Fruit fly (Drosophila melanogaster) whole organism, embryonic: ENCODE results near the gene CG31098.
A peak's percentile ranks its signal among the peaks of the same experiment; 100 is the strongest.

Source experiments
- Aef1 ChIP-seq: fragments of 200-800 bp; sonication (Bioruptor generic); IDR thresholded peaks from 3 replicates; pipeline ENCODE4 v1.3.6; 2022; ENCODE audit warnings: missing biosample characterization, missing genetic modification characterization
- C15 ChIP-seq: fragments of 200-800 bp; sonication (Bioruptor generic); IDR thresholded peaks from 3 replicates; pipeline ENCODE4 v1.3.6; 2022; ENCODE audit warnings: missing biosample characterization, missing genetic modification characterization
- CG10431 ChIP-seq: fragments of 200-800 bp; sonication (Bioruptor generic); optimal IDR thresholded peaks from 3 replicates; lab custom pipeline; 2018; ENCODE audit warnings: missing biosample characterization, mild to moderate bottlenecking, missing genetic modification characterization
- CG12769 ChIP-seq: fragments of 200-800 bp; sonication (Bioruptor generic); optimal IDR thresholded peaks from 2 replicates; lab custom pipeline; 2019; ENCODE audit warnings: missing biosample characterization, mild to moderate bottlenecking, missing genetic modification characterization, moderate library complexity
- CG13287 ChIP-seq: fragments of 200-800 bp; sonication (Bioruptor generic); IDR thresholded peaks from 2 replicates; pipeline ENCODE4 v1.3.6; 2022; ENCODE audit warnings: missing biosample characterization, missing genetic modification characterization; ENCODE audit not compliant: partially characterized antibody
- CG13296 ChIP-seq: fragments of 200-800 bp; sonication (Bioruptor generic); optimal IDR thresholded peaks from 3 replicates; lab custom pipeline; 2018; ENCODE audit warnings: missing biosample characterization, mild to moderate bottlenecking, missing genetic modification characterization
- CG18262 ChIP-seq: fragments of 200-800 bp; optimal IDR thresholded peaks from 3 replicates; lab custom pipeline; 2019; ENCODE audit warnings: missing biosample characterization, mild to moderate bottlenecking, missing genetic modification characterization, moderate library complexity
- CG3163 ChIP-seq: fragments of 200-800 bp; sonication (Bioruptor generic); optimal IDR thresholded peaks from 3 replicates; lab custom pipeline; 2016; ENCODE audit warnings: missing biosample characterization, missing genetic modification characterization
- CG34376 ChIP-seq: fragments of 200-800 bp; sonication (Bioruptor generic); optimal IDR thresholded peaks from 2 replicates; lab custom pipeline; 2018; ENCODE audit warnings: missing biosample characterization, mild to moderate bottlenecking, missing genetic modification characterization
- CG7839 ChIP-seq: fragments of 200-800 bp; sonication (Bioruptor generic); optimal IDR thresholded peaks from 3 replicates; lab custom pipeline; 2018; ENCODE audit warnings: missing biosample characterization, mild to moderate bottlenecking, missing genetic modification characterization, moderate library complexity
- CG7987 ChIP-seq: fragments of 200-800 bp; sonication (Bioruptor generic); optimal IDR thresholded peaks from 2 replicates; lab custom pipeline; 2018; ENCODE audit warnings: missing biosample characterization, mild to moderate bottlenecking, missing genetic modification characterization, moderate library complexity
- CG8290 ChIP-seq, 3 experiments: fragments of 200-800 bp; sonication (Bioruptor generic); optimal IDR thresholded peaks; 2 replicates each; lab custom pipeline; 2016 to 2019; ENCODE audit warnings: missing biosample characterization in 3 of 3, missing genetic modification characterization in 3 of 3, mild to moderate bottlenecking in 2 of 3, moderate library complexity in 1 of 3
- Deaf1 ChIP-seq: fragments of 200-800 bp; optimal IDR thresholded peaks from 3 replicates; lab custom pipeline; 2019; ENCODE audit warnings: missing biosample characterization, mild to moderate bottlenecking, missing genetic modification characterization, moderate library complexity
- Gsc ChIP-seq: fragments of 200-800 bp; sonication (Bioruptor generic); IDR thresholded peaks from 2 replicates; pipeline ENCODE4 v1.3.6; 2022; ENCODE audit warnings: missing biosample characterization, missing genetic modification characterization
- Gug ChIP-seq: fragments of 200-800 bp; sonication (Bioruptor generic); IDR thresholded peaks from 4 replicates; pipeline ENCODE4 v1.3.6; 2022; ENCODE audit warnings: missing biosample characterization, missing genetic modification characterization
- Hmx ChIP-seq: fragments of 200-800 bp; sonication (Bioruptor generic); optimal IDR thresholded peaks from 2 replicates; lab custom pipeline; 2016; ENCODE audit warnings: missing biosample characterization, missing genetic modification characterization
- Hr78 ChIP-seq, 2 experiments: fragments of 200-800 bp in 1 of 2; fragments of >200 bp in 1 of 2; sonication (Bioruptor generic) in 1 of 2; optimal IDR thresholded peaks; 2 replicates each; lab custom pipeline; 2017 to 2019; ENCODE audit warnings: missing biosample characterization in 2 of 2, missing genetic modification characterization in 2 of 2, mild to moderate bottlenecking in 1 of 2, moderate library complexity in 1 of 2
- Med ChIP-seq: fragments of 200-800 bp; sonication (Bioruptor generic); peaks from one replicate; lab custom pipeline; 2016; ENCODE audit warnings: missing biosample characterization, missing genetic modification characterization, mild to moderate bottlenecking, inconsistent platforms, moderate library complexity
- PHDP ChIP-seq: fragments of 200-800 bp; sonication (Bioruptor generic); optimal IDR thresholded peaks from 3 replicates; lab custom pipeline; 2018; ENCODE audit warnings: missing biosample characterization, mild to moderate bottlenecking, missing genetic modification characterization, moderate library complexity
- Poxn ChIP-seq: fragments of 200-800 bp; sonication (Bioruptor generic); IDR thresholded peaks from 2 replicates; pipeline ENCODE4 v1.3.6; 2022; ENCODE audit warnings: missing biosample characterization, missing genetic modification characterization
- Six4 ChIP-seq: fragments of 200-800 bp; sonication (Bioruptor generic); optimal IDR thresholded peaks from 2 replicates; lab custom pipeline; 2016; ENCODE audit warnings: missing biosample characterization, missing genetic modification characterization
- TFAM ChIP-seq: fragments of 200-800 bp; sonication (Bioruptor generic); optimal IDR thresholded peaks from 2 replicates; lab custom pipeline; 2017; ENCODE audit warnings: missing biosample characterization, missing genetic modification characterization, inconsistent platforms
- Trl ChIP-seq, 3 experiments: fragments of >200 bp in 2 of 3; fragments of 200-800 bp in 1 of 3; sonication (Bioruptor generic) in 1 of 3; optimal IDR thresholded peaks; 2 replicates in 1 of 3; 3 replicates in 2 of 3; lab custom pipeline; 2016 to 2017; ENCODE audit warnings: missing biosample characterization in 1 of 3, missing genetic modification characterization in 1 of 3
- cas ChIP-seq: fragments of 200-800 bp; sonication (Bioruptor generic); IDR thresholded peaks from 2 replicates; pipeline ENCODE4 v1.3.6; 2022; ENCODE audit warnings: missing biosample characterization, missing genetic modification characterization
- chinmo ChIP-seq: fragments of 200-800 bp; sonication (Bioruptor generic); IDR thresholded peaks from 4 replicates; pipeline ENCODE4 v1.3.6; 2022; ENCODE audit warnings: missing biosample characterization, missing genetic modification characterization; ENCODE audit not compliant: partially characterized antibody
- exex ChIP-seq: fragments of 200-800 bp; sonication (Bioruptor generic); optimal IDR thresholded peaks from 4 replicates; lab custom pipeline; 2018; ENCODE audit warnings: missing biosample characterization, mild to moderate bottlenecking, missing genetic modification characterization, moderate library complexity
- grn ChIP-seq: fragments of 200-800 bp; sonication (Bioruptor generic); optimal IDR thresholded peaks from 3 replicates; lab custom pipeline; 2017; ENCODE audit warnings: missing biosample characterization, missing genetic modification characterization
- hkb ChIP-seq, 2 experiments: fragments of 200-800 bp in 1 of 2; fragments of >200 bp in 1 of 2; sonication (Bioruptor generic) in 1 of 2; IDR thresholded peaks in 1 of 2; optimal IDR thresholded peaks in 1 of 2; 2 replicates each; pipeline versions ENCODE4 v1.3.6 to Lab custom; 2017 to 2022; ENCODE audit warnings: missing biosample characterization in 1 of 2, missing genetic modification characterization in 1 of 2
- ken ChIP-seq: fragments of 200-800 bp; sonication (Bioruptor generic); IDR thresholded peaks from 3 replicates; pipeline ENCODE4 v1.3.6; 2022; ENCODE audit warnings: missing biosample characterization, missing genetic modification characterization
- lab ChIP-seq: fragments of 200-800 bp; sonication (Bioruptor generic); optimal IDR thresholded peaks from 3 replicates; lab custom pipeline; 2017; ENCODE audit warnings: missing biosample characterization, missing genetic modification characterization, mild to moderate bottlenecking, moderate library complexity, missing genetic modification reagents
- lola ChIP-seq, 3 experiments: fragments of >200 bp in 2 of 3; fragments of 200-800 bp in 1 of 3; sonication (Bioruptor generic) in 1 of 3; optimal IDR thresholded peaks; 2 replicates each; lab custom pipeline; 2017 to 2019; ENCODE audit warnings: missing biosample characterization in 3 of 3, missing genetic modification characterization in 3 of 3, mild to moderate bottlenecking in 1 of 3, moderate library complexity in 1 of 3
- pfk ChIP-seq: fragments of 200-800 bp; sonication (Bioruptor generic); optimal IDR thresholded peaks from 2 replicates; lab custom pipeline; 2018; ENCODE audit warnings: missing biosample characterization, mild to moderate bottlenecking, missing genetic modification characterization, moderate library complexity
- pros ChIP-seq: fragments of 200-800 bp; sonication (Bioruptor generic); optimal IDR thresholded peaks from 3 replicates; lab custom pipeline; 2019; ENCODE audit warnings: missing biosample characterization, mild to moderate bottlenecking, missing genetic modification characterization, moderate library complexity
- pzg ChIP-seq: fragments of 200-800 bp; sonication (Bioruptor generic); optimal IDR thresholded peaks from 3 replicates; lab custom pipeline; 2018; ENCODE audit warnings: missing biosample characterization, mild to moderate bottlenecking, missing genetic modification characterization, moderate library complexity
- sd ChIP-seq: fragments of 200-800 bp; sonication (Bioruptor generic); optimal IDR thresholded peaks from 3 replicates; lab custom pipeline; 2018; ENCODE audit warnings: missing biosample characterization, mild to moderate bottlenecking, missing genetic modification characterization, moderate library complexity
- sens ChIP-seq: fragments of 200-800 bp; sonication (Bioruptor generic); peaks from one replicate; lab custom pipeline; 2016; ENCODE audit warnings: missing biosample characterization, missing genetic modification characterization
- sug ChIP-seq: fragments of 200-800 bp; optimal IDR thresholded peaks from 2 replicates; lab custom pipeline; 2019; ENCODE audit warnings: missing biosample characterization, mild to moderate bottlenecking, missing genetic modification characterization, moderate library complexity
- unc-4 ChIP-seq: fragments of 200-800 bp; sonication (Bioruptor generic); IDR thresholded peaks from 2 replicates; pipeline ENCODE4 v1.3.6; 2022; ENCODE audit warnings: missing biosample characterization, missing genetic modification characterization; ENCODE audit not compliant: partially characterized antibody
- wdn ChIP-seq: fragments of 200-800 bp; sonication (Bioruptor generic); IDR thresholded peaks from 2 replicates; pipeline ENCODE4 v1.3.6; 2022; ENCODE audit warnings: missing biosample characterization, missing genetic modification characterization
- wor ChIP-seq: fragments of 200-800 bp; sonication (Bioruptor generic); IDR thresholded peaks from 2 replicates; pipeline ENCODE4 v1.3.6; 2022; ENCODE audit warnings: missing biosample characterization, missing genetic modification characterization

Gene CG31098

DNA sequence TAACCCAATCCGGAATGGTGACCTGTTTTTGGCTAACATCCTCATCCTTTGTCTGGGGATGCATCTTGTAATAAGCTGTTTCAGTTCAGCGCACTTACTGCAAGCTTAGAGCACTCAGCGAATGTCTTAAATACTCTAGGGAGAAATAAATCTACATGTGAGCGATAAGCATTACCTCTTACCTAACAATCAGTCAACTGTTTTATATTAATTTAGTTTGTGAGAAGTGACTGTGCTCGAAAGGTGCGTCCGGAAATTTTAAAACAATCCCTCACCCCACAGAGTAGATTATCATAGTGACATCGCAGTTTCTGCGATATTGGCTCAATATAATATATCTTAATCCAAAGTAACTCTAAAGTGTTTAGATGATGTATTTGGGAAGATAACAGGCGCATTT lies 25.2 kb upstream of the CG31098 start, which contains the start of gene CG10553:
TSS of gene CG10553 (minus strand) at position 101 of the 400 bp plus-strand sequence.
- no peak for TF ChIP-seq TFAM (GFP tag; lab: Kevin White, UChicago)
- TF ChIP-seq Poxn = no peak
- no peak for TF ChIP-seq Gsc (GFP tag; lab: Robert Waterston, UW)
- TF ChIP-seq pzg (GFP tag; lab: Kevin White, UChicago) = no peak
- TF ChIP-seq CG13287 (GFP tag; lab: Robert Waterston, UW) = no peak
- no peak for TF ChIP-seq pros (GFP tag; lab: Kevin White, UChicago)
- TF ChIP-seq Aef1 = no peak
- no peak for TF ChIP-seq lola (GFP tag; optimal IDR thresholded peaks at IDR 0.05; lab: Kevin White, UChicago)
- TF ChIP-seq CG10431 (GFP tag; lab: Kevin White, UChicago) = no peak
- no peak for TF ChIP-seq pfk (GFP tag; lab: Kevin White, UChicago)
- TF ChIP-seq ken (GFP tag; lab: Robert Waterston, UW) = no peak
- no peak for TF ChIP-seq CG13296 (GFP tag; lab: Kevin White, UChicago)

DNA sequence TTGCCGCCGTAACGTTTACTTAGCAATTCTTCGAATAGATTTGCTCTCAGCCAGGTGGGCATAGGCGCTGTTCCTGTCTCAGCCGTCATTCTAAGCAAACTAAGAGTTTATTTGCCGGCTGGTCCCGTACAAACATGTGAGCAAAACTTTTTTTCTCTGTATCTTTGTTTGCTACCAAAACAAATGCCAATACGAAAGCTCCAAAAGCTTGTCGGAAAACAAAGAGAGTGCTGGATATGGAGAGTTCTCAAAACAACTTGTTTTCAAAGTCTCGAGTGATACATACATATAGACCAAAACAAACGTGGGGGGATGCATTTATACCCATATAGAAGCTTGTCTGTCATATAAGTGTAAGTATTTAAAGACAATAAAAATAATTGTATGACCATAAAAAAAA lies 23.2 kb upstream of the CG31098 start, which contains the start of gene CG10559:
TSS of gene CG10559 (minus strand) at position 101 of the 400 bp plus-strand sequence.
- TF ChIP-seq C15 (GFP tag; lab: Robert Waterston, UW) = no peak
- TF ChIP-seq CG18262 = no peak
- TF ChIP-seq cas (GFP tag; lab: Robert Waterston, UW) = no peak
- TF ChIP-seq CG34376 (GFP tag; lab: Kevin White, UChicago) = no peak
- peak; percentile 42 for TF ChIP-seq Med (GFP tag; lab: Kevin White, UChicago)
- no peak for TF ChIP-seq Six4 (GFP tag; lab: Kevin White, UChicago)
- TF ChIP-seq CG7839 (tag; lab: Kevin White, UChicago) = no peak
- peak; percentile 18 for TF ChIP-seq sens (GFP tag; lab: Kevin White, UChicago)
- 0 out of 4 replicates have a peak, but pooled peaks have one; percentile 24 for TF ChIP-seq chinmo (GFP tag; lab: Robert Waterston, UW)
- peak; percentile 44 for TF ChIP-seq CG3163 (GFP tag; lab: Kevin White, UChicago)
- no peak for TF ChIP-seq CG8290 (GFP tag; optimal IDR thresholded peaks at IDR 0.05; lab: Kevin White, UChicago)
- peak in 1 of 2 experiments; percentile 13 for TF ChIP-seq CG8290 (tag; optimal IDR thresholded peaks at IDR 0.05; lab: Kevin White, UChicago)
- TF ChIP-seq Gug (GFP tag; lab: Robert Waterston, UW) = no peak
- peak in 1 of 2 experiments; percentile 18 for TF ChIP-seq Trl (optimal IDR thresholded peaks at IDR 0.05; lab: Kevin White, UChicago)
- no peak for TF ChIP-seq Trl (GFP tag; optimal IDR thresholded peaks at IDR 0.05; lab: Kevin White, UChicago)
- TF ChIP-seq wor (GFP tag; lab: Robert Waterston, UW) = no peak
- no peak for TF ChIP-seq Hmx (GFP tag; lab: Kevin White, UChicago)
- TF ChIP-seq PHDP (tag; lab: Kevin White, UChicago) = peak; percentile 1
- TF ChIP-seq, all 482 proteins: peak for 7

DNA sequence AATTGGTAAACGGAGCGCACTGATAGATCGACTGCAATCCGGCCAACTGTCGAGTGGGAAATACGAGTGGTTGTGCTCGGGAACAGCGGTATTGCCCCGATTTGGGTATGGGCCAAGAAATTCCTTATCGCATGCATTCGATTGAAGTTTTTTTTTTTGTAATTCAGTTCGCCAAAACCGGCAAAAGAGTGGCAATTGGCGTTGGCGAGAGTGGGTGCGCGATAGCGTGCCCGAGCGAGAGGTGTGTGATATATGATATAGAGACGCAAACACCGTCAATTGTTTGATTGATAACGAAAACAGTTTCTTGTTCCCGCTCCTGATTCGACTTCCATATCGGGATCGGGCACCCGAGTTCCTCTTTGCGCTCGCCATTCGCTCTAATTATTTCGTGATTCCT lies 21.0 kb upstream of the CG31098 start, which contains the start of gene CG31087:
TSS of gene CG31087 (minus strand) at position 63 of the 400 bp plus-strand sequence.
- TF ChIP-seq sd (tag; lab: Kevin White, UChicago) = peak; percentile 2
- TF ChIP-seq exex = peak; percentile 56
- no peak for TF ChIP-seq unc-4 (GFP tag; lab: Robert Waterston, UW)
- TF ChIP-seq CG7987 (GFP tag; lab: Kevin White, UChicago) = no peak
- no peak for TF ChIP-seq hkb (optimal IDR thresholded peaks at IDR 0.05; lab: Kevin White, UChicago)
- TF ChIP-seq hkb (GFP tag; IDR thresholded peaks at IDR 0.05; lab: Robert Waterston, UW) = no peak
- no peak for TF ChIP-seq wdn
- peak; percentile 50 for TF ChIP-seq lab (GFP tag; lab: Kevin White, UChicago)
- peak; percentile 51 for TF ChIP-seq Deaf1 (tag; lab: Kevin White, UChicago)
- peak; percentile 15 for TF ChIP-seq sug (tag; lab: Kevin White, UChicago)
- no peak for TF ChIP-seq Poxn
- 0 out of 4 replicates have a peak, but pooled peaks have one; percentile 57 for TF ChIP-seq chinmo (GFP tag; lab: Robert Waterston, UW)
- no peak for TF ChIP-seq Hr78 (GFP tag; optimal IDR thresholded peaks at IDR 0.05; lab: Kevin White, UChicago)
- peak; percentile 40 for TF ChIP-seq CG12769 (tag; lab: Kevin White, UChicago)
- peak; percentile 12 for TF ChIP-seq grn (GFP tag; lab: Kevin White, UChicago)
- TF ChIP-seq sens (GFP tag; lab: Kevin White, UChicago) = peak; percentile 67
